Worm (Caenorhabditis elegans) whole organism, L1 larva: ENCODE measurements around the gene teg-1.
A peak's percentile ranks its signal among the peaks of the same experiment; 100 is the strongest.

Experiments used
- C04F5.9 ChIP-seq: sonication (generic microtip); optimal IDR thresholded peaks from 2 replicates; lab custom pipeline; 2016; ENCODE audit warnings: missing genetic modification characterization, missing compliant biosample characterization
- F16B12.6 ChIP-seq: fragments of 150-350 bp; optimal IDR thresholded peaks from 2 replicates; lab custom pipeline; 2014; ENCODE audit warnings: missing biosample characterization, missing genetic modification characterization
- aha-1 ChIP-seq: fragments of 150-350 bp; optimal IDR thresholded peaks from 2 replicates; lab custom pipeline; 2014; ENCODE audit warnings: missing biosample characterization, missing genetic modification characterization
- aly-2 ChIP-seq: fragments of 150-350 bp; optimal IDR thresholded peaks from 2 replicates; lab custom pipeline; 2014; ENCODE audit warnings: missing biosample characterization, missing genetic modification characterization
- ama-1 ChIP-seq: fragments of 150-350 bp; optimal IDR thresholded peaks from 2 replicates; lab custom pipeline; 2014
- ceh-63 ChIP-seq: fragments of 200-800 bp; sonication (Bioruptor generic); optimal IDR thresholded peaks from 2 replicates; lab custom pipeline; 2018; ENCODE audit warnings: mild to moderate bottlenecking, missing genetic modification characterization, missing compliant biosample characterization
- ceh-8 ChIP-seq: fragments of 200-800 bp; sonication (Bioruptor generic); optimal IDR thresholded peaks from 2 replicates; lab custom pipeline; 2018; ENCODE audit warnings: mild to moderate bottlenecking, missing genetic modification characterization, moderate library complexity, missing compliant biosample characterization
- ceh-82 ChIP-seq, 3 experiments: fragments of 150-350 bp in 1 of 3; sonication (generic microtip) in 2 of 3; optimal IDR thresholded peaks; 2 replicates each; lab custom pipeline; 2014 to 2017; ENCODE audit warnings: missing biosample characterization in 3 of 3, missing genetic modification characterization in 3 of 3
- ceh-88 ChIP-seq: fragments of 200-800 bp; sonication (Bioruptor generic); IDR thresholded peaks from 2 replicates; pipeline ENCODE4 v1.3.6; 2022; ENCODE audit warnings: missing genetic modification characterization, missing compliant biosample characterization
- ceh-90 ChIP-seq: sonication (generic microtip); optimal IDR thresholded peaks from 2 replicates; lab custom pipeline; 2016; ENCODE audit warnings: missing genetic modification characterization, missing compliant biosample characterization
- dpl-1 ChIP-seq, 3 experiments: fragments of 150-350 bp in 2 of 3; sonication (generic microtip) in 1 of 3; optimal IDR thresholded peaks; 2 replicates each; lab custom pipeline; 2014 to 2017; ENCODE audit warnings: missing biosample characterization in 3 of 3, missing genetic modification characterization in 3 of 3, missing genetic modification reagents in 3 of 3
- efl-3 ChIP-seq: fragments of 200-800 bp; sonication (Bioruptor generic); optimal IDR thresholded peaks from 2 replicates; lab custom pipeline; 2018; ENCODE audit warnings: mild to moderate bottlenecking, missing genetic modification characterization, missing compliant biosample characterization
- egl-13 ChIP-seq: sonication (generic microtip); optimal IDR thresholded peaks from 2 replicates; lab custom pipeline; 2016; ENCODE audit warnings: missing genotype, missing genetic modification reagents, missing genetic modification characterization, missing compliant biosample characterization
- egl-27 ChIP-seq, 2 experiments: fragments of 150-350 bp in 1 of 2; sonication (generic microtip); optimal IDR thresholded peaks; 3 replicates each; lab custom pipeline; 2017 to 2018; ENCODE audit warnings: missing biosample characterization in 2 of 2, missing genetic modification characterization in 2 of 2, missing genetic modification reagents in 2 of 2
- elt-2 ChIP-seq: sonication (generic microtip); optimal IDR thresholded peaks from 2 replicates; lab custom pipeline; 2016; ENCODE audit warnings: missing genetic modification characterization, mild to moderate bottlenecking, inconsistent platforms, missing compliant biosample characterization, missing genetic modification reagents
- elt-3 ChIP-seq, 6 experiments: fragments of 150-350 bp in 1 of 6; sonication (generic microtip); optimal IDR thresholded peaks; 2 replicates each; lab custom pipeline; 2017 to 2018; ENCODE audit warnings: missing biosample characterization in 6 of 6, missing genetic modification characterization in 6 of 6, inconsistent platforms in 1 of 6
- fkh-10 ChIP-seq: sonication (generic microtip); optimal IDR thresholded peaks from 2 replicates; lab custom pipeline; 2017; ENCODE audit warnings: missing biosample characterization, missing genetic modification reagents, missing genetic modification characterization
- fkh-4 ChIP-seq: sonication (generic microtip); optimal IDR thresholded peaks from 2 replicates; lab custom pipeline; 2016; ENCODE audit warnings: missing compliant biosample characterization, missing genetic modification characterization, borderline replicate concordance
- grh-1 ChIP-seq: fragments of 200-800 bp; sonication (Bioruptor generic); IDR thresholded peaks from 2 replicates; pipeline ENCODE4 v1.3.6; 2022; ENCODE audit warnings: missing genetic modification reagents, missing genetic modification characterization, missing compliant biosample characterization
- hlh-17 ChIP-seq: fragments of 200-800 bp; sonication (Bioruptor generic); optimal IDR thresholded peaks from 2 replicates; lab custom pipeline; 2018; ENCODE audit warnings: missing genetic modification characterization, mild to moderate bottlenecking, missing compliant biosample characterization, moderate library complexity, borderline replicate concordance
- hpl-2 ChIP-seq: fragments of 150-350 bp; optimal IDR thresholded peaks from 2 replicates; lab custom pipeline; 2014; ENCODE audit warnings: missing biosample characterization, missing genetic modification reagents, missing genetic modification characterization
- irx-1 ChIP-seq: sonication (generic microtip); optimal IDR thresholded peaks from 2 replicates; lab custom pipeline; 2016; ENCODE audit warnings: missing genetic modification characterization, missing compliant biosample characterization
- jun-1 ChIP-seq: fragments of 150-350 bp; optimal IDR thresholded peaks from 2 replicates; lab custom pipeline; 2014; ENCODE audit warnings: missing biosample characterization, missing genetic modification reagents, missing genetic modification characterization
- lin-13 ChIP-seq: fragments of 150-350 bp; optimal IDR thresholded peaks from 2 replicates; lab custom pipeline; 2014; ENCODE audit warnings: missing biosample characterization, missing genetic modification reagents, missing genetic modification characterization
- lin-14 ChIP-seq: fragments of 200-800 bp; sonication (Bioruptor generic); optimal IDR thresholded peaks from 2 replicates; lab custom pipeline; 2018; ENCODE audit warnings: mild to moderate bottlenecking, missing genetic modification characterization, moderate library complexity, missing compliant biosample characterization
- lin-15B ChIP-seq: fragments of 150-350 bp; sonication (generic microtip); optimal IDR thresholded peaks from 3 replicates; lab custom pipeline; 2014; ENCODE audit warnings: missing biosample characterization, missing genetic modification characterization
- lin-35 ChIP-seq, 2 experiments: fragments of 150-350 bp; optimal IDR thresholded peaks; 2 replicates each; lab custom pipeline; 2014; ENCODE audit warnings: missing biosample characterization in 2 of 2, missing genetic modification characterization in 2 of 2, missing genetic modification reagents in 2 of 2
- lir-3 ChIP-seq: sonication (generic microtip); optimal IDR thresholded peaks from 2 replicates; lab custom pipeline; 2016; ENCODE audit warnings: mild to moderate bottlenecking, missing genetic modification characterization, moderate library complexity, missing compliant biosample characterization; ENCODE audit not compliant: poor library complexity
- lsy-2 ChIP-seq, 2 experiments: fragments of 150-350 bp; optimal IDR thresholded peaks; 2 replicates each; lab custom pipeline; 2014; ENCODE audit warnings: missing biosample characterization in 2 of 2, missing genetic modification characterization in 2 of 2
- mab-9 ChIP-seq: fragments of 200-800 bp; sonication (Bioruptor generic); IDR thresholded peaks from 2 replicates; pipeline ENCODE4 v1.3.6; 2022; ENCODE audit warnings: missing genetic modification reagents, missing genetic modification characterization, missing compliant biosample characterization
- mdl-1 ChIP-seq, 2 experiments: fragments of 150-350 bp; optimal IDR thresholded peaks; 2 replicates each; lab custom pipeline; 2014 to 2017; ENCODE audit warnings: missing biosample characterization in 2 of 2, missing genetic modification characterization in 2 of 2, inconsistent platforms in 1 of 2
- mep-1 ChIP-seq: fragments of 150-350 bp; optimal IDR thresholded peaks from 2 replicates; lab custom pipeline; 2014; ENCODE audit warnings: missing biosample characterization, missing genetic modification characterization
- nhr-11 ChIP-seq: fragments of 150-350 bp; optimal IDR thresholded peaks from 2 replicates; lab custom pipeline; 2014; ENCODE audit warnings: missing biosample characterization, missing genetic modification characterization
- nhr-12 ChIP-seq: sonication (generic microtip); optimal IDR thresholded peaks from 2 replicates; lab custom pipeline; 2017; ENCODE audit warnings: missing biosample characterization, missing genetic modification characterization
- nhr-19 ChIP-seq: fragments of 200-800 bp; sonication (Bioruptor generic); conservative IDR thresholded peaks from 2 replicates; pipeline ENCODE4 v1.3.6; 2022; ENCODE audit warnings: missing genetic modification characterization, missing compliant biosample characterization
- nhr-237 ChIP-seq: fragments of 150-350 bp; optimal IDR thresholded peaks from 2 replicates; lab custom pipeline; 2014; ENCODE audit warnings: missing biosample characterization, missing genetic modification characterization
- nhr-47 ChIP-seq: sonication (generic microtip); optimal IDR thresholded peaks from 2 replicates; lab custom pipeline; 2016; ENCODE audit warnings: mild to moderate bottlenecking, missing genetic modification characterization, moderate library complexity, missing compliant biosample characterization
- nhr-77 ChIP-seq: fragments of 150-350 bp; optimal IDR thresholded peaks from 2 replicates; lab custom pipeline; 2014; ENCODE audit warnings: missing biosample characterization, missing genetic modification characterization
- nhr-84 ChIP-seq: sonication (generic microtip); optimal IDR thresholded peaks from 2 replicates; lab custom pipeline; 2017; ENCODE audit warnings: missing biosample characterization, missing genetic modification characterization
- nhr-85 ChIP-seq: sonication (generic microtip); peaks from one replicate; lab custom pipeline; 2016; ENCODE audit warnings: missing genetic modification characterization, inconsistent platforms, missing compliant biosample characterization
- nhr-90 ChIP-seq: sonication (generic microtip); optimal IDR thresholded peaks from 2 replicates; lab custom pipeline; 2016; ENCODE audit warnings: mild to moderate bottlenecking, missing genetic modification characterization, missing compliant biosample characterization; ENCODE audit not compliant: poor library complexity
- pax-3 ChIP-seq: fragments of 200-800 bp; sonication (Bioruptor generic); optimal IDR thresholded peaks from 2 replicates; lab custom pipeline; 2018; ENCODE audit warnings: mild to moderate bottlenecking, missing genetic modification characterization, moderate library complexity, missing compliant biosample characterization
- skn-1 ChIP-seq: fragments of 150-350 bp; optimal IDR thresholded peaks from 2 replicates; lab custom pipeline; 2014; ENCODE audit warnings: missing biosample characterization, missing genetic modification characterization
- snpc-4 ChIP-seq: fragments of 150-350 bp; optimal IDR thresholded peaks from 2 replicates; lab custom pipeline; 2014; ENCODE audit warnings: missing biosample characterization, missing genetic modification characterization
- sptf-1 ChIP-seq: fragments of 150-350 bp; optimal IDR thresholded peaks from 2 replicates; lab custom pipeline; 2014; ENCODE audit warnings: missing biosample characterization, missing genetic modification characterization
- sup-37 ChIP-seq: fragments of 200-800 bp; sonication (Bioruptor generic); optimal IDR thresholded peaks from 2 replicates; lab custom pipeline; 2018; ENCODE audit warnings: mild to moderate bottlenecking, missing genetic modification characterization, missing compliant biosample characterization
- swsn-7 ChIP-seq: sonication (generic microtip); optimal IDR thresholded peaks from 2 replicates; lab custom pipeline; 2016; ENCODE audit warnings: missing genetic modification characterization, missing compliant biosample characterization
- unc-130 ChIP-seq: fragments of 150-350 bp; optimal IDR thresholded peaks from 2 replicates; lab custom pipeline; 2017; ENCODE audit warnings: missing biosample characterization, missing genetic modification characterization, inconsistent platforms
- vab-15 ChIP-seq: sonication (generic microtip); optimal IDR thresholded peaks from 2 replicates; lab custom pipeline; 2017; ENCODE audit warnings: missing genotype, mild to moderate bottlenecking, missing genetic modification characterization, missing compliant biosample characterization
- zip-4 ChIP-seq: fragments of 200-800 bp; sonication (Bioruptor generic); optimal IDR thresholded peaks from 2 replicates; lab custom pipeline; 2018; ENCODE audit warnings: mild to moderate bottlenecking, missing genetic modification characterization, moderate library complexity, missing compliant biosample characterization

teg-1 gene

DNA sequence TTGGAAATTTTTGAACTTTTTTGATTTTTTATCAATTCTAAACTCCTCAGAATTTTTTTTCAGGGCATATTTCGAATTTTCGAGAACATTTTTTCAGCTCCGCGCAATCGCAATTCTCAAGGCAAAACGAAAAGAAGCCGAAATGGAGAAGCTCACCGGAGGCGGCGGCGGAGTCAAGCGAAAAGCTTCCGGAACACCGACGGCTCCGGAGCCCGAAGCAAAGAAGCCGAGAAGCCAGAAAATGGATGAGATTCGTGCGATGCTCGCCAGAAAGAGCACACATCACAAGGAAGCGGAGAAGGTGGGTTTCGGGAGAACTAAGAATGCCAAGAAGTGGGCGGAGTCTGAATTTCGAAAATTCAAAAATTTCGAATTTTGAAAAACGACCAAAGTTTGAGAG lies 6.1 kb upstream of the teg-1 start (continued):
- TF ChIP-seq egl-27 (tag; optimal IDR thresholded peaks at IDR 0.05; lab: Kevin White, UChicago), result no peak
- TF ChIP-seq mab-9 (GFP tag; lab: Robert Waterston, UW), result 0 out of 2 replicates have a peak, but pooled peaks have one; percentile 18
- TF ChIP-seq grh-1 (GFP tag; lab: Robert Waterston, UW), result 0 out of 2 replicates have a peak, but pooled peaks have one; percentile 7

ce11 chrIII:11317164-11317620 lies 839 bp downstream of the teg-1 start, which contains the start of gene mcm-10:
mcm-10 (plus strand) TSS chrIII:11317570.
- TF ChIP-seq hpl-2 (GFP tag; lab: Kevin White, UChicago) (peak; percentile 19), skn-1 (tag; lab: Kevin White, UChicago) (no peak), F16B12.6 (peak; percentile 93), hlh-17 (GFP tag; lab: Kevin White, UChicago) (no peak), lin-15B (tag; lab: Kevin White, UChicago) (peak; percentile 36), nhr-90 (tag; lab: Kevin White, UChicago) (peak; percentile 92), zip-4 (GFP tag; lab: Kevin White, UChicago) (no peak), ceh-8 (GFP tag; lab: Kevin White, UChicago) (peak; percentile 62), nhr-84 (no peak), nhr-47 (tag; lab: Kevin White, UChicago) (peak; percentile 95), unc-130 (peak; percentile 41), mab-9 (GFP tag; lab: Robert Waterston, UW) (peak; percentile 50; the same call in 1 of the 2 replicates), ceh-63 (GFP tag; lab: Kevin White, UChicago) (peak; percentile 91), fkh-10 (GFP tag; lab: Kevin White, UChicago) (peak; percentile 68), lin-13 (GFP tag; lab: Kevin White, UChicago) (peak; percentile 50), sptf-1 (tag; lab: Kevin White, UChicago) (no peak), mdl-1 (tag; optimal IDR thresholded peaks at IDR 0.05; lab: Kevin White, UChicago) (peak in 1 of 2 experiments; percentile 20), swsn-7 (peak; percentile 84), lir-3 (tag; lab: Kevin White, UChicago) (no peak), nhr-85 (tag; lab: Kevin White, UChicago) (peak; percentile 95), nhr-11 (tag; lab: Kevin White, UChicago) (no peak), sup-37 (GFP tag; lab: Kevin White, UChicago) (peak; percentile 2), aha-1 (tag; lab: Kevin White, UChicago) (no peak), snpc-4 (tag; lab: Kevin White, UChicago) (peak; percentile 77), nhr-19 (GFP tag; lab: Robert Waterston, UW) (peak; percentile 71), ceh-90 (peak; percentile 72), lsy-2 (tag; optimal IDR thresholded peaks at IDR 0.05; lab: Kevin White, UChicago) (peak; percentile 66 to 82), ceh-82 (tag; optimal IDR thresholded peaks at IDR 0.05; lab: Kevin White, UChicago) (peak; percentile 34 to 43 (median 43)), aly-2 (tag; lab: Kevin White, UChicago) (peak; percentile 75), elt-2 (peak; percentile 65), fkh-4 (tag; lab: Kevin White, UChicago) (peak; percentile 84), mep-1 (tag; lab: Kevin White, UChicago) (peak; percentile 72), lin-35 (GFP tag; optimal IDR thresholded peaks at IDR 0.05; lab: Kevin White, UChicago) (peak; percentile 89 to 94), vab-15 (tag; lab: Kevin White, UChicago) (peak; percentile 79), ceh-88 (GFP tag; lab: Robert Waterston, UW) (peak; percentile 77), lin-14 (GFP tag; lab: Kevin White, UChicago) (no peak), irx-1 (tag; lab: Kevin White, UChicago) (peak; percentile 84), egl-13 (tag; lab: Kevin White, UChicago) (peak; percentile 86), jun-1 (peak; percentile 55), efl-3 (GFP tag; lab: Kevin White, UChicago) (peak; percentile 33), nhr-77 (peak; percentile 72), C04F5.9 (tag; lab: Kevin White, UChicago) (peak; percentile 87), pax-3 (peak; percentile 97), nhr-237 (peak; percentile 65), nhr-12 (tag; lab: Kevin White, UChicago) (no peak), elt-3 (tag; optimal IDR thresholded peaks at IDR 0.05; lab: Kevin White, UChicago) (peak in 1 of 6 experiments; percentile 46), ama-1 (no peak), dpl-1 (GFP tag; optimal IDR thresholded peaks at IDR 0.05; lab: Kevin White, UChicago) (peak; percentile 87 to 90 (median 90))
